Worm (Caenorhabditis elegans): ENCODE results near the gene C45H4.14.

ce11 chrV:2122517-2122916, 36.7 kb downstream of the C45H4.14 start, which contains the start of gene F22F7.2:
- TF ChIP-seq ama-1 (optimal IDR thresholded peaks at IDR 0.05) (no peak), lin-39 (tag; optimal IDR thresholded peaks at IDR 0.05) (no peak), nhr-11 (tag; optimal IDR thresholded peaks at IDR 0.05) (no peak), nhr-76 (tag; optimal IDR thresholded peaks at IDR 0.05) (no peak), ztf-11 (tag; optimal IDR thresholded peaks at IDR 0.05) (no peak)

Measured in whole organism, L3 larva.